Fruit fly (Drosophila melanogaster) whole organism, embryonic: ENCODE measurements around the gene pod1.
A peak's percentile ranks its signal among the peaks of the same experiment; 100 is the strongest.

Experiments
- Atf-2 ChIP-seq: fragments of 200-800 bp; sonication (Bioruptor generic); optimal IDR thresholded peaks from 2 replicates; lab custom pipeline; 2016; ENCODE audit warnings: missing biosample characterization, missing genetic modification characterization
- Atf6 ChIP-seq: fragments of 200-800 bp; sonication (Bioruptor generic); IDR thresholded peaks from 2 replicates; pipeline ENCODE4 v1.3.6; 2022; ENCODE audit warnings: missing biosample characterization, missing genetic modification characterization
- Bdp1 ChIP-seq: fragments of 200-800 bp; sonication (Bioruptor generic); optimal IDR thresholded peaks from 3 replicates; lab custom pipeline; 2016; ENCODE audit warnings: missing biosample characterization, missing genetic modification characterization
- Bgb ChIP-seq: fragments of 200-800 bp; sonication (Bioruptor generic); IDR thresholded peaks from 2 replicates; pipeline ENCODE4 v1.3.6; 2022; ENCODE audit warnings: missing biosample characterization, missing genetic modification characterization; ENCODE audit not compliant: partially characterized antibody
- CG10366 ChIP-seq: fragments of 200-800 bp; sonication (Bioruptor generic); IDR thresholded peaks from 2 replicates; pipeline ENCODE4 v1.3.6; 2022; ENCODE audit warnings: missing biosample characterization, missing genetic modification characterization
- CG10654 ChIP-seq: fragments of 200-800 bp; sonication (Bioruptor generic); optimal IDR thresholded peaks from 2 replicates; lab custom pipeline; 2016; ENCODE audit warnings: missing biosample characterization, missing genetic modification characterization
- CG10959 ChIP-seq: fragments of 200-800 bp; sonication (Bioruptor generic); IDR thresholded peaks from 2 replicates; pipeline ENCODE4 v1.3.6; 2022; ENCODE audit warnings: missing biosample characterization, missing genetic modification characterization
- CG11456 ChIP-seq: fragments of 200-800 bp; sonication (Bioruptor generic); IDR thresholded peaks from 3 replicates; pipeline ENCODE4 v1.3.6; 2022; ENCODE audit warnings: missing biosample characterization, missing genetic modification characterization
- CG11560 ChIP-seq: fragments of 200-800 bp; sonication (Bioruptor generic); IDR thresholded peaks from 3 replicates; pipeline ENCODE4 v1.3.6; 2022; ENCODE audit warnings: missing biosample characterization, missing genetic modification characterization
- CG14667 ChIP-seq: fragments of 200-800 bp; sonication (Bioruptor generic); IDR thresholded peaks from 2 replicates; pipeline ENCODE4 v1.3.6; 2022; ENCODE audit warnings: missing biosample characterization, missing genetic modification characterization
- CG1602 ChIP-seq: fragments of 200-800 bp; sonication (Bioruptor generic); optimal IDR thresholded peaks from 3 replicates; lab custom pipeline; 2016; ENCODE audit warnings: missing biosample characterization, missing genetic modification characterization
- CG1647 ChIP-seq: fragments of 200-800 bp; sonication (Bioruptor generic); optimal IDR thresholded peaks from 3 replicates; lab custom pipeline; 2016; ENCODE audit warnings: missing biosample characterization, missing genetic modification characterization
- CG16815 ChIP-seq: fragments of 200-800 bp; sonication (Bioruptor generic); optimal IDR thresholded peaks from 3 replicates; lab custom pipeline; 2017; ENCODE audit warnings: missing biosample characterization, mild to moderate bottlenecking, missing genetic modification characterization
- CG18764 ChIP-seq: fragments of 200-800 bp; sonication (Bioruptor generic); optimal IDR thresholded peaks from 3 replicates; lab custom pipeline; 2016; ENCODE audit warnings: missing biosample characterization, missing genetic modification characterization
- CG32767 ChIP-seq: fragments of 200-800 bp; sonication (Bioruptor generic); IDR thresholded peaks from 2 replicates; pipeline ENCODE4 v1.3.6; 2022; ENCODE audit warnings: missing biosample characterization, missing genetic modification characterization
- CG3726 ChIP-seq: fragments of 200-800 bp; sonication (Bioruptor generic); IDR thresholded peaks from 3 replicates; pipeline ENCODE4, ENCODE4 v1.3.6; 2022; ENCODE audit warnings: missing biosample characterization, missing genetic modification characterization
- CG42726 ChIP-seq: fragments of 200-800 bp; sonication (Bioruptor generic); IDR thresholded peaks from 2 replicates; pipeline ENCODE4 v1.3.6; 2022; ENCODE audit warnings: missing biosample characterization, missing genetic modification characterization; ENCODE audit not compliant: partially characterized antibody
- CG4282 ChIP-seq: fragments of 200-800 bp; sonication (Bioruptor generic); optimal IDR thresholded peaks from 2 replicates; lab custom pipeline; 2016; ENCODE audit warnings: missing biosample characterization, missing genetic modification characterization
- CG4424 ChIP-seq: fragments of 200-800 bp; sonication (Bioruptor generic); optimal IDR thresholded peaks from 3 replicates; lab custom pipeline; 2016; ENCODE audit warnings: missing biosample characterization, missing genetic modification characterization
- CG4730 ChIP-seq: fragments of 200-800 bp; sonication (Bioruptor generic); IDR thresholded peaks from 2 replicates; pipeline ENCODE4 v1.3.6; 2022; ENCODE audit warnings: missing biosample characterization, missing genetic modification characterization
- CG7987 ChIP-seq: fragments of 200-800 bp; sonication (Bioruptor generic); optimal IDR thresholded peaks from 2 replicates; lab custom pipeline; 2018; ENCODE audit warnings: missing biosample characterization, mild to moderate bottlenecking, missing genetic modification characterization, moderate library complexity
- CG8089 ChIP-seq: fragments of 200-800 bp; sonication (Bioruptor generic); optimal IDR thresholded peaks from 3 replicates; lab custom pipeline; 2016; ENCODE audit warnings: missing biosample characterization, missing genetic modification characterization
- CG8924 ChIP-seq: fragments of 200-800 bp; optimal IDR thresholded peaks from 3 replicates; lab custom pipeline; 2019; ENCODE audit warnings: missing biosample characterization, mild to moderate bottlenecking, missing genetic modification characterization, moderate library complexity
- Camta ChIP-seq: fragments of 200-800 bp; sonication (Bioruptor generic); optimal IDR thresholded peaks from 2 replicates; lab custom pipeline; 2016; ENCODE audit warnings: missing biosample characterization, missing genetic modification characterization
- Dbx ChIP-seq: fragments of 200-800 bp; sonication (Bioruptor generic); IDR thresholded peaks from 3 replicates; pipeline ENCODE4 v1.3.6; 2022; ENCODE audit warnings: missing biosample characterization, missing genetic modification characterization
- Ets65A ChIP-seq: fragments of 200-800 bp; sonication (Bioruptor generic); peaks from one replicate; lab custom pipeline; 2016; ENCODE audit warnings: missing biosample characterization, missing genetic modification characterization
- Hey ChIP-seq: fragments of 200-800 bp; sonication (Bioruptor generic); optimal IDR thresholded peaks from 3 replicates; lab custom pipeline; 2018; ENCODE audit warnings: missing biosample characterization, mild to moderate bottlenecking, missing genetic modification characterization
- Hmx ChIP-seq: fragments of 200-800 bp; sonication (Bioruptor generic); optimal IDR thresholded peaks from 2 replicates; lab custom pipeline; 2016; ENCODE audit warnings: missing biosample characterization, missing genetic modification characterization
- Jarid2 ChIP-seq: fragments of 200-800 bp; sonication (Bioruptor generic); optimal IDR thresholded peaks from 3 replicates; lab custom pipeline; 2017; ENCODE audit warnings: mild to moderate bottlenecking, missing biosample characterization, missing genetic modification reagents, missing genetic modification characterization
- MTF-1 ChIP-seq: fragments of 200-800 bp; sonication (Bioruptor generic); optimal IDR thresholded peaks from 2 replicates; lab custom pipeline; 2018; ENCODE audit warnings: missing biosample characterization, mild to moderate bottlenecking, missing genetic modification characterization, borderline replicate concordance
- Max ChIP-seq: fragments of 200-800 bp; sonication (Bioruptor generic); optimal IDR thresholded peaks from 2 replicates; lab custom pipeline; 2016; ENCODE audit warnings: missing biosample characterization, mild to moderate bottlenecking, missing genetic modification characterization
- Opbp ChIP-seq: fragments of 200-800 bp; sonication (Bioruptor generic); IDR thresholded peaks from 3 replicates; pipeline ENCODE4 v1.3.6; 2022; ENCODE audit warnings: missing biosample characterization, missing genetic modification characterization; ENCODE audit not compliant: partially characterized antibody
- Sry-δ ChIP-seq: fragments of 200-800 bp; sonication (Bioruptor generic); optimal IDR thresholded peaks from 2 replicates; lab custom pipeline; 2016; ENCODE audit warnings: missing biosample characterization, missing genetic modification characterization
- Stat92E ChIP-seq, 3 experiments: fragments of >200 bp in 2 of 3; fragments of 200-800 bp in 1 of 3; sonication (Bioruptor generic) in 1 of 3; optimal IDR thresholded peaks; 2 replicates each; lab custom pipeline; 2017 to 2019; ENCODE audit warnings: missing biosample characterization in 3 of 3, missing genetic modification characterization in 3 of 3, mild to moderate bottlenecking in 1 of 3, moderate library complexity in 1 of 3
- Tbp ChIP-seq: fragments of >200 bp; optimal IDR thresholded peaks from 2 replicates; lab custom pipeline; 2018; ENCODE audit warnings: missing biosample characterization, missing genetic modification characterization
- ash1 ChIP-seq: fragments of 200-800 bp; sonication (Bioruptor generic); optimal IDR thresholded peaks from 2 replicates; lab custom pipeline; 2018; ENCODE audit warnings: missing biosample characterization, mild to moderate bottlenecking, missing genetic modification characterization
- br ChIP-seq: fragments of >200 bp; optimal IDR thresholded peaks from 2 replicates; lab custom pipeline; 2017
- dmrt99B ChIP-seq: fragments of 200-800 bp; sonication (Bioruptor generic); optimal IDR thresholded peaks from 2 replicates; lab custom pipeline; 2018; ENCODE audit warnings: missing biosample characterization, mild to moderate bottlenecking, missing genetic modification characterization, moderate library complexity
- fd102C ChIP-seq: fragments of 200-800 bp; sonication (Bioruptor generic); optimal IDR thresholded peaks from 2 replicates; lab custom pipeline; 2018; ENCODE audit warnings: missing biosample characterization, mild to moderate bottlenecking, missing genetic modification characterization, moderate library complexity
- gfzf ChIP-seq: fragments of 200-800 bp; sonication (Bioruptor generic); optimal IDR thresholded peaks from 2 replicates; lab custom pipeline; 2016; ENCODE audit warnings: missing biosample characterization, mild to moderate bottlenecking, missing genetic modification characterization, moderate library complexity
- h ChIP-seq: fragments of >200 bp; optimal IDR thresholded peaks from 2 replicates; lab custom pipeline; 2017
- ham ChIP-seq: fragments of 200-800 bp; sonication (Bioruptor generic); IDR thresholded peaks from 2 replicates; pipeline ENCODE4 v1.3.6; 2022; ENCODE audit warnings: missing biosample characterization, missing genetic modification characterization
- lilli ChIP-seq: fragments of 200-800 bp; sonication (Bioruptor generic); optimal IDR thresholded peaks from 3 replicates; lab custom pipeline; 2016; ENCODE audit warnings: missing biosample characterization, missing genetic modification characterization
- nau ChIP-seq: fragments of 200-800 bp; sonication (Bioruptor generic); optimal IDR thresholded peaks from 3 replicates; lab custom pipeline; 2017; ENCODE audit warnings: missing biosample characterization, mild to moderate bottlenecking, missing genetic modification characterization, missing genetic modification reagents
- odd ChIP-seq: fragments of 200-800 bp; sonication (Bioruptor generic); optimal IDR thresholded peaks from 2 replicates; lab custom pipeline; 2017; ENCODE audit warnings: missing biosample characterization, mild to moderate bottlenecking, missing genetic modification characterization
- pros ChIP-seq: fragments of 200-800 bp; sonication (Bioruptor generic); optimal IDR thresholded peaks from 3 replicates; lab custom pipeline; 2019; ENCODE audit warnings: missing biosample characterization, mild to moderate bottlenecking, missing genetic modification characterization, moderate library complexity
- scrt ChIP-seq: fragments of 200-800 bp; sonication (Bioruptor generic); optimal IDR thresholded peaks from 2 replicates; lab custom pipeline; 2018; ENCODE audit warnings: missing biosample characterization, mild to moderate bottlenecking, missing genetic modification characterization, moderate library complexity
- sr ChIP-seq: fragments of 200-800 bp; sonication (Bioruptor generic); IDR thresholded peaks from 3 replicates; pipeline ENCODE4 v1.3.6; 2022; ENCODE audit warnings: missing biosample characterization, missing genetic modification characterization
- stc ChIP-seq: fragments of 200-800 bp; sonication (Bioruptor generic); IDR thresholded peaks from 2 replicates; pipeline ENCODE4 v1.3.6; 2022; ENCODE audit warnings: missing biosample characterization, missing genetic modification characterization
- tio ChIP-seq: fragments of 200-800 bp; sonication (Bioruptor generic); optimal IDR thresholded peaks from 2 replicates; lab custom pipeline; 2017; ENCODE audit warnings: missing biosample characterization, missing genetic modification characterization, inconsistent platforms
- yki ChIP-seq: fragments of >200 bp; optimal IDR thresholded peaks from 3 replicates; lab custom pipeline; 2018
- zen2 ChIP-seq: fragments of 200-800 bp; sonication (Bioruptor generic); IDR thresholded peaks from 3 replicates; pipeline ENCODE4 v1.3.6; 2022; ENCODE audit warnings: missing biosample characterization, missing genetic modification characterization; ENCODE audit not compliant: partially characterized antibody
- zf30C ChIP-seq: fragments of 200-800 bp; sonication (Bioruptor generic); optimal IDR thresholded peaks from 3 replicates; lab custom pipeline; 2018; ENCODE audit warnings: missing biosample characterization, mild to moderate bottlenecking, missing genetic modification characterization

pod1 gene

DNA sequence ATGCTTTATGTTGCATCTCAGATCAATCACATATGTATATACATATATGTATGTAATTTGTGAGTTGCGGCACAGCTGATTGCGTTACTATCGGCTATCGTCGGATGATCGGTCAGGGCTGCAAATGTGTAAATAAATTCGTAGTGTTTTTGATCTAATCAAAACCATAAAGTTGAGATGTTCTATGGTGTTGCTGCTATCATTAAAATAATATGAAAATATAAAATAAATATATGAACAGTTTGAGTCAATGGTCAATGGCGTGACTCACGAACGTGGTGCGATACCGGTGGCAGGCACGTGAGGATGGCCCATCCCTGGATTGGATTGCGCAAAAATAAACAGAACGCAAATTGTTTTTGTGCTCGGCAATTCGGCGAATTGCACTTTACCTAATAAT is 32.6 kb upstream of the pod1 start, which contains the start of gene Coq7 (continued):
- TF ChIP-seq Atf6 (GFP tag; lab: Robert Waterston, UW) (peak; percentile 87), CG4282 (GFP tag; lab: Kevin White, UChicago) (no peak), odd (GFP tag; lab: Kevin White, UChicago) (no peak), CG14667 (GFP tag; lab: Robert Waterston, UW) (peak; percentile 86), CG42726 (GFP tag; lab: Robert Waterston, UW) (peak; percentile 95), CG10959 (GFP tag; lab: Robert Waterston, UW) (peak; percentile 90), Bdp1 (peak; percentile 56), zen2 (GFP tag; lab: Robert Waterston, UW) (peak; percentile 97), gfzf (GFP tag; lab: Kevin White, UChicago) (no peak), CG32767 (GFP tag; lab: Robert Waterston, UW) (peak; percentile 84), Stat92E (GFP tag; optimal IDR thresholded peaks at IDR 0.05; lab: Kevin White, UChicago) (no peak), CG8924 (tag; lab: Kevin White, UChicago) (peak; percentile 88), Opbp (peak; percentile 90), stc (GFP tag; lab: Robert Waterston, UW) (peak; percentile 91), ham (GFP tag; lab: Robert Waterston, UW) (peak; percentile 64), CG16815 (GFP tag; lab: Kevin White, UChicago) (peak; percentile 82), ash1 (GFP tag; lab: Kevin White, UChicago) (no peak), Tbp (GFP tag; lab: Kevin White, UChicago) (no peak), Sry-δ (GFP tag; lab: Kevin White, UChicago) (peak; percentile 67), Ets65A (GFP tag; lab: Kevin White, UChicago) (peak; percentile 95), sr (GFP tag; lab: Robert Waterston, UW) (peak; percentile 65; the same call in 1 of the 3 replicates), Bgb (GFP tag; lab: Robert Waterston, UW) (peak; percentile 96), Atf-2 (GFP tag; lab: Kevin White, UChicago) (peak; percentile 2), Max (GFP tag; lab: Kevin White, UChicago) (peak; percentile 85), CG10366 (GFP tag; lab: Robert Waterston, UW) (peak; percentile 91), yki (lab: Kevin White, UChicago) (no peak), br (lab: Kevin White, UChicago) (no peak), dmrt99B (tag; lab: Kevin White, UChicago) (no peak), fd102C (GFP tag; lab: Kevin White, UChicago) (peak; percentile 55), lilli (GFP tag; lab: Kevin White, UChicago) (peak; percentile 89), CG3726 (GFP tag; lab: Robert Waterston, UW) (peak; percentile 81; the same call in 2 of the 3 replicates), tio (no peak), CG7987 (GFP tag; lab: Kevin White, UChicago) (peak; percentile 62), h (lab: Kevin White, UChicago) (no peak), CG18764 (GFP tag; lab: Kevin White, UChicago) (peak; percentile 84), Jarid2 (GFP tag; lab: Kevin White, UChicago) (no peak), Hmx (no peak), CG1647 (peak; percentile 53), nau (GFP tag; lab: Kevin White, UChicago) (no peak), Dbx (GFP tag; lab: Robert Waterston, UW) (peak; percentile 91), CG1602 (GFP tag; lab: Kevin White, UChicago) (peak; percentile 89), Camta (peak; percentile 52), CG8089 (no peak), CG4424 (GFP tag; lab: Kevin White, UChicago) (peak; percentile 90), CG11456 (GFP tag; lab: Robert Waterston, UW) (peak; percentile 92), CG11560 (tag; lab: Robert Waterston, UW) (peak; percentile 81), scrt (no peak), CG10654 (GFP tag; lab: Kevin White, UChicago) (peak; percentile 88), MTF-1 (peak; percentile 56), zf30C (GFP tag; lab: Kevin White, UChicago) (no peak), pros (GFP tag; lab: Kevin White, UChicago) (no peak), CG4730 (GFP tag; lab: Robert Waterston, UW) (peak; percentile 88), Hey (tag; lab: Kevin White, UChicago) (no peak)
